Worm (Caenorhabditis elegans) whole organism, mixed stage, embryonic: ENCODE results near the gene acdh-13.

ENCODE experiments used
- bed-3 ChIP-seq: fragments of 200-800 bp; sonication (Bioruptor generic); optimal IDR thresholded peaks from 3 replicates; lab custom pipeline; 2018; ENCODE audit warnings: mild to moderate bottlenecking, missing genetic modification characterization, moderate library complexity, missing compliant biosample characterization
- ces-1 ChIP-seq: fragments of 150-350 bp; optimal IDR thresholded peaks from 2 replicates; lab custom pipeline; 2014; ENCODE audit warnings: missing biosample characterization, missing genetic modification reagents, missing genetic modification characterization
- cnd-1 ChIP-seq: fragments of 200-800 bp; sonication (Bioruptor generic); optimal IDR thresholded peaks from 2 replicates; lab custom pipeline; 2018; ENCODE audit warnings: mild to moderate bottlenecking, missing genetic modification characterization, missing compliant biosample characterization
- snpc-4 ChIP-seq: fragments of 150-350 bp; optimal IDR thresholded peaks from 2 replicates; lab custom pipeline; 2014; ENCODE audit warnings: missing biosample characterization, missing genetic modification characterization
- unc-120 ChIP-seq: sonication (generic microtip); optimal IDR thresholded peaks from 2 replicates; lab custom pipeline; 2017; ENCODE audit warnings: missing genetic modification characterization, missing compliant biosample characterization; ENCODE audit not compliant: poor library complexity, severe bottlenecking

DNA sequence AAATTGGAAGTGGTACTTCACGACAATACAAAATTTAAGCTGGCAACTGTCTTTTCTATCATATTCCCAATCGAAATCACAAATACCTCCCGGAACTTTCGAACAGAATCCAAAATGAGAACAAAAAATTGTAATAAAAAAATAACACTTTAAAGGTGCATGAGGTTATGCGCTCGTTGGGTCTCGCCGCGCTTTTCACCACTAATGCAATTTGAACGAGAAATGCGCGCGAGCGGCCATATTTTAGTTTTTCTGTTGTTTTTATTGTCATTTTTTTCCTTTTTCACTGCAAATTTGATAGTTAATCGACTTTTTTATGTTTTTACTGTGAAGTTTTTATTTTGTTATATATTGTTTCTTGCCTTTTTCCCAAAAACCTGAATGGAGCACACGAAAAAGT lies 12.4 kb upstream of the acdh-13 start, which contains the start of gene mes-6:
- no peak for TF ChIP-seq cnd-1
- TF ChIP-seq bed-3 (GFP tag; lab: Kevin White, UChicago), result no peak
- TF ChIP-seq snpc-4 (tag; lab: Kevin White, UChicago), result no peak
- TF ChIP-seq ces-1 (GFP tag; lab: Kevin White, UChicago), result peak; percentile 96
- no peak for TF ChIP-seq unc-120 (tag; lab: Kevin White, UChicago)
